Worm (Caenorhabditis elegans) whole organism, L1 larva: ENCODE data around the gene F22H10.3.
A peak's percentile ranks its signal among the peaks of the same experiment; 100 is the strongest.

Experiments
- C16A3.4 ChIP-seq: fragments of 150-350 bp; optimal IDR thresholded peaks from 2 replicates; lab custom pipeline; 2014; ENCODE audit warnings: missing biosample characterization, missing genetic modification characterization
- aly-2 ChIP-seq: fragments of 150-350 bp; optimal IDR thresholded peaks from 2 replicates; lab custom pipeline; 2014; ENCODE audit warnings: missing biosample characterization, missing genetic modification characterization
- ama-1 ChIP-seq: fragments of 150-350 bp; optimal IDR thresholded peaks from 2 replicates; lab custom pipeline; 2014
- blmp-1 ChIP-seq: fragments of 150-350 bp; optimal IDR thresholded peaks from 2 replicates; lab custom pipeline; 2014; ENCODE audit warnings: missing biosample characterization, missing genetic modification characterization
- ceh-90 ChIP-seq: sonication (generic microtip); optimal IDR thresholded peaks from 2 replicates; lab custom pipeline; 2016; ENCODE audit warnings: missing genetic modification characterization, missing compliant biosample characterization
- dsc-1 ChIP-seq: sonication (generic microtip); optimal IDR thresholded peaks from 2 replicates; lab custom pipeline; 2016; ENCODE audit warnings: mild to moderate bottlenecking, missing genetic modification characterization, missing compliant biosample characterization
- efl-1 ChIP-seq, 4 experiments: fragments of 150-350 bp; optimal IDR thresholded peaks in 3 of 4; peaks in 1 of 4; 1 replicate in 1 of 4; 2 replicates in 3 of 4; lab custom pipeline; 2014; ENCODE audit warnings: missing biosample characterization in 2 of 4, missing genetic modification characterization in 2 of 4, missing genetic modification reagents in 2 of 4
- egl-13 ChIP-seq: sonication (generic microtip); optimal IDR thresholded peaks from 2 replicates; lab custom pipeline; 2016; ENCODE audit warnings: missing genotype, missing genetic modification reagents, missing genetic modification characterization, missing compliant biosample characterization
- elt-2 ChIP-seq: sonication (generic microtip); optimal IDR thresholded peaks from 2 replicates; lab custom pipeline; 2016; ENCODE audit warnings: missing genetic modification characterization, mild to moderate bottlenecking, inconsistent platforms, missing compliant biosample characterization, missing genetic modification reagents
- elt-3 ChIP-seq, 6 experiments: fragments of 150-350 bp in 1 of 6; sonication (generic microtip); optimal IDR thresholded peaks; 2 replicates each; lab custom pipeline; 2017 to 2018; ENCODE audit warnings: missing biosample characterization in 6 of 6, missing genetic modification characterization in 6 of 6, inconsistent platforms in 1 of 6
- fkh-4 ChIP-seq: sonication (generic microtip); optimal IDR thresholded peaks from 2 replicates; lab custom pipeline; 2016; ENCODE audit warnings: missing compliant biosample characterization, missing genetic modification characterization, borderline replicate concordance
- fos-1 ChIP-seq: fragments of 150-350 bp; optimal IDR thresholded peaks from 2 replicates; lab custom pipeline; 2014; ENCODE audit warnings: missing biosample characterization, missing genetic modification characterization
- grh-1 ChIP-seq: fragments of 200-800 bp; sonication (Bioruptor generic); IDR thresholded peaks from 2 replicates; pipeline ENCODE4 v1.3.6; 2022; ENCODE audit warnings: missing genetic modification reagents, missing genetic modification characterization, missing compliant biosample characterization
- hlh-4 ChIP-seq: sonication (generic microtip); optimal IDR thresholded peaks from 2 replicates; lab custom pipeline; 2016; ENCODE audit warnings: mild to moderate bottlenecking, missing genetic modification characterization, missing compliant biosample characterization
- hpl-2 ChIP-seq: fragments of 150-350 bp; optimal IDR thresholded peaks from 2 replicates; lab custom pipeline; 2014; ENCODE audit warnings: missing biosample characterization, missing genetic modification reagents, missing genetic modification characterization
- isw-1 ChIP-seq: fragments of 200-800 bp; sonication (Bioruptor generic); IDR thresholded peaks from 2 replicates; pipeline ENCODE4 v1.3.6; 2022; ENCODE audit warnings: missing genetic modification characterization, missing compliant biosample characterization
- lin-14 ChIP-seq: fragments of 200-800 bp; sonication (Bioruptor generic); optimal IDR thresholded peaks from 2 replicates; lab custom pipeline; 2018; ENCODE audit warnings: mild to moderate bottlenecking, missing genetic modification characterization, moderate library complexity, missing compliant biosample characterization
- lin-15B ChIP-seq: fragments of 150-350 bp; sonication (generic microtip); optimal IDR thresholded peaks from 3 replicates; lab custom pipeline; 2014; ENCODE audit warnings: missing biosample characterization, missing genetic modification characterization
- lin-35 ChIP-seq, 2 experiments: fragments of 150-350 bp; optimal IDR thresholded peaks; 2 replicates each; lab custom pipeline; 2014; ENCODE audit warnings: missing biosample characterization in 2 of 2, missing genetic modification characterization in 2 of 2, missing genetic modification reagents in 2 of 2
- lin-39 ChIP-seq: fragments of 150-350 bp; optimal IDR thresholded peaks from 2 replicates; lab custom pipeline; 2014; ENCODE audit warnings: missing biosample characterization, missing genetic modification reagents, missing genetic modification characterization
- lir-3 ChIP-seq: sonication (generic microtip); optimal IDR thresholded peaks from 2 replicates; lab custom pipeline; 2016; ENCODE audit warnings: mild to moderate bottlenecking, missing genetic modification characterization, moderate library complexity, missing compliant biosample characterization; ENCODE audit not compliant: poor library complexity
- mab-9 ChIP-seq: fragments of 200-800 bp; sonication (Bioruptor generic); IDR thresholded peaks from 2 replicates; pipeline ENCODE4 v1.3.6; 2022; ENCODE audit warnings: missing genetic modification reagents, missing genetic modification characterization, missing compliant biosample characterization
- mdl-1 ChIP-seq, 2 experiments: fragments of 150-350 bp; optimal IDR thresholded peaks; 2 replicates each; lab custom pipeline; 2014 to 2017; ENCODE audit warnings: missing biosample characterization in 2 of 2, missing genetic modification characterization in 2 of 2, inconsistent platforms in 1 of 2
- mep-1 ChIP-seq: fragments of 150-350 bp; optimal IDR thresholded peaks from 2 replicates; lab custom pipeline; 2014; ENCODE audit warnings: missing biosample characterization, missing genetic modification characterization
- nhr-11 ChIP-seq: fragments of 150-350 bp; optimal IDR thresholded peaks from 2 replicates; lab custom pipeline; 2014; ENCODE audit warnings: missing biosample characterization, missing genetic modification characterization
- nhr-19 ChIP-seq: fragments of 200-800 bp; sonication (Bioruptor generic); conservative IDR thresholded peaks from 2 replicates; pipeline ENCODE4 v1.3.6; 2022; ENCODE audit warnings: missing genetic modification characterization, missing compliant biosample characterization
- nhr-20 ChIP-seq: sonication (generic microtip); optimal IDR thresholded peaks from 2 replicates; lab custom pipeline; 2016; ENCODE audit warnings: mild to moderate bottlenecking, missing genetic modification characterization, missing compliant biosample characterization
- nhr-237 ChIP-seq: fragments of 150-350 bp; optimal IDR thresholded peaks from 2 replicates; lab custom pipeline; 2014; ENCODE audit warnings: missing biosample characterization, missing genetic modification characterization
- nhr-85 ChIP-seq: sonication (generic microtip); peaks from one replicate; lab custom pipeline; 2016; ENCODE audit warnings: missing genetic modification characterization, inconsistent platforms, missing compliant biosample characterization
- nhr-90 ChIP-seq: sonication (generic microtip); optimal IDR thresholded peaks from 2 replicates; lab custom pipeline; 2016; ENCODE audit warnings: mild to moderate bottlenecking, missing genetic modification characterization, missing compliant biosample characterization; ENCODE audit not compliant: poor library complexity
- skn-1 ChIP-seq: fragments of 150-350 bp; optimal IDR thresholded peaks from 2 replicates; lab custom pipeline; 2014; ENCODE audit warnings: missing biosample characterization, missing genetic modification characterization
- snpc-4 ChIP-seq: fragments of 150-350 bp; optimal IDR thresholded peaks from 2 replicates; lab custom pipeline; 2014; ENCODE audit warnings: missing biosample characterization, missing genetic modification characterization
- swsn-7 ChIP-seq: sonication (generic microtip); optimal IDR thresholded peaks from 2 replicates; lab custom pipeline; 2016; ENCODE audit warnings: missing genetic modification characterization, missing compliant biosample characterization
- tlp-1 ChIP-seq: fragments of 150-350 bp; optimal IDR thresholded peaks from 2 replicates; lab custom pipeline; 2014; ENCODE audit warnings: missing biosample characterization, missing genetic modification characterization
- unc-62 ChIP-seq: fragments of 150-350 bp; optimal IDR thresholded peaks from 2 replicates; lab custom pipeline; 2014; ENCODE audit warnings: missing biosample characterization, missing genetic modification reagents, missing genetic modification characterization
- vab-15 ChIP-seq: sonication (generic microtip); optimal IDR thresholded peaks from 2 replicates; lab custom pipeline; 2017; ENCODE audit warnings: missing genotype, mild to moderate bottlenecking, missing genetic modification characterization, missing compliant biosample characterization
- zag-1 ChIP-seq: fragments of 150-350 bp; optimal IDR thresholded peaks from 2 replicates; lab custom pipeline; 2014; ENCODE audit warnings: missing biosample characterization, missing genetic modification characterization
- ztf-4 ChIP-seq: fragments of 150-350 bp; optimal IDR thresholded peaks from 2 replicates; lab custom pipeline; 2014; ENCODE audit warnings: missing biosample characterization, missing genetic modification characterization

Gene F22H10.3

DNA sequence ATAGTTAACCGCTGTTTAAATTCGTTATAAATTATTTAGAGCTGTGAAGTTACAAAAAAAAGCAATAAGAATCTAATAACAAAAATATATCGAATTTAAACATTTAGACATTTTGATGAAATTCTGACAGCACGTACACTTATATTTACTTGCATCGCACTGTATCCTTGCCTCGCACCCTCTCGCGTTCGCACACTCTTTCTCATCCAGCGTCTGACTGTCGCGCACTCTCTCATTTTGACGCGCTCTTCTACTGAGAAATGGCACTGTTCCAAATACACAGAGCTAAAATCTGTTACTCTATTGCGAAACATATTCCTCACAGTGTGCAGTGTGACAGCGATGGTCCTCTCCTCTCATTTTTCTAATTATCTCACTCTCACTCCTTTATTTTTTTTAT, 26.6 kb upstream of the F22H10.3 start (continued):
- peak in 1 of 2 experiments; percentile 36 for TF ChIP-seq mdl-1 (tag; optimal IDR thresholded peaks at IDR 0.05; lab: Kevin White, UChicago)
- no peak for TF ChIP-seq tlp-1 (tag; lab: Kevin White, UChicago)
- no peak for TF ChIP-seq nhr-237
- peak; percentile 32 for TF ChIP-seq nhr-85
- TF ChIP-seq mab-9 (GFP tag; lab: Robert Waterston, UW), result no peak
- TF ChIP-seq lin-15B (tag; lab: Kevin White, UChicago), result no peak
- no peak for TF ChIP-seq lir-3
- no peak for TF ChIP-seq hpl-2
- TF ChIP-seq C16A3.4 (tag; lab: Kevin White, UChicago), result no peak
- TF ChIP-seq nhr-20 (tag; lab: Kevin White, UChicago), result peak; percentile 55
- TF ChIP-seq skn-1 (tag; lab: Kevin White, UChicago), result peak; percentile 46
- TF ChIP-seq swsn-7 (tag; lab: Kevin White, UChicago), result peak; percentile 73
- no peak for TF ChIP-seq blmp-1 (tag; lab: Kevin White, UChicago)
- no peak for TF ChIP-seq dsc-1 (tag; lab: Kevin White, UChicago)

DNA sequence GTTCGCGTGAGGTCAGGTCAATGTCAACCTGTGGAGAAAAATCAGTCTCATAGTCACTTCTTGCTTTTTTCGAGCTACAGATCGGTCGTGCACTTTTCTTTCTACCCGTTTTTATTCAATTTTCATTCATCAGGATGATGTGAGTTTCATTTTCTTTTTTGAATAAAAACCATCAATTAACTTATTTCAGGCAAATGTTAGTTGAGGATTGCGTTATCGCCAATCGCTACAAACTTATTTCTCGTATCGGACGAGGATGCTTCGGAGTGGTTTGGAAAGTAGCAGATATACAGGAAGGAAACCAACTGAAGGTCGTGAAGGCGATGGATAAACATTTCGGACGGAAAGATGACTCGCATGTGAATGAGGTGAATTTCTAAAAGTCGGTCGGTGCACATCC, 24.7 kb upstream of the F22H10.3 start, which contains the start of gene F22H10.1:
F22H10.1 (plus strand) TSS at position 211 of the 400 bp plus-strand sequence.
- no peak for TF ChIP-seq snpc-4
- TF ChIP-seq fos-1 (tag; lab: Kevin White, UChicago), result no peak
- TF ChIP-seq aly-2 (tag; lab: Kevin White, UChicago), result no peak
- TF ChIP-seq mdl-1 (tag; optimal IDR thresholded peaks at IDR 0.05; lab: Kevin White, UChicago), result no peak
- no peak for TF ChIP-seq zag-1 (tag; lab: Kevin White, UChicago)
- no peak for TF ChIP-seq lin-14 (GFP tag; lab: Kevin White, UChicago)
- TF ChIP-seq, all 84 proteins: peak for 0

DNA sequence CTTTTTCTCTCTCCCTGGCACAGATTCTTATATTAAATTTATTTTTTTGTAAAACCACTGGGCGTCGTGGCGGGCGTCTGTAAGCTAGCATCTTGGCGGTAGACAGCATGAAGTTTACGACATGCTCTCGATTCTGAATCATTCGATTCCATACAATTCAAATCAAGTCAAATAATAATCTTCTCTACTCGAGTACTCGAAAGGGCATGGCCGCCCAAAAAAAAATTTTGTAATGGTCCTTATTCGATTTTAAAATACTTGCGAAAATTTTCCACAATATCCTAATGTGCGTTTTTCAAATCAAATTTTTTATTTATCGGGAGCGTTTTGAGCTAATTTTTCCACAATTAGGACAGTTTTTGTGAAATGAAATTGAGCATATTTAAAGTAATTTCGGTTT, 20.6 kb upstream of the F22H10.3 start:
- no peak for TF ChIP-seq nhr-11 (tag; lab: Kevin White, UChicago)
- TF ChIP-seq nhr-19 (GFP tag; lab: Robert Waterston, UW), result no peak
- TF ChIP-seq unc-62 (GFP tag; lab: Kevin White, UChicago), result no peak
- TF ChIP-seq lin-39, result no peak
- TF ChIP-seq vab-15, result no peak
- no peak for TF ChIP-seq ztf-4 (tag; lab: Kevin White, UChicago)
- TF ChIP-seq mab-9 (GFP tag; lab: Robert Waterston, UW), result no peak
- no peak for TF ChIP-seq ceh-90 (tag; lab: Kevin White, UChicago)
- TF ChIP-seq isw-1 (GFP tag; lab: Robert Waterston, UW), result no peak
- TF ChIP-seq C16A3.4 (tag; lab: Kevin White, UChicago), result no peak
- no peak for TF ChIP-seq tlp-1 (tag; lab: Kevin White, UChicago)
- TF ChIP-seq fkh-4 (tag; lab: Kevin White, UChicago), result no peak
- no peak for TF ChIP-seq elt-2 (tag; lab: Kevin White, UChicago)
- TF ChIP-seq ama-1 (lab: Kevin White, UChicago), result no peak
- no peak for TF ChIP-seq skn-1 (tag; lab: Kevin White, UChicago)
- no peak for TF ChIP-seq hlh-4 (tag; lab: Kevin White, UChicago)
- no peak for TF ChIP-seq grh-1
- TF ChIP-seq lin-15B (tag; lab: Kevin White, UChicago), result no peak
- TF ChIP-seq, all 84 proteins: peak for 0

DNA sequence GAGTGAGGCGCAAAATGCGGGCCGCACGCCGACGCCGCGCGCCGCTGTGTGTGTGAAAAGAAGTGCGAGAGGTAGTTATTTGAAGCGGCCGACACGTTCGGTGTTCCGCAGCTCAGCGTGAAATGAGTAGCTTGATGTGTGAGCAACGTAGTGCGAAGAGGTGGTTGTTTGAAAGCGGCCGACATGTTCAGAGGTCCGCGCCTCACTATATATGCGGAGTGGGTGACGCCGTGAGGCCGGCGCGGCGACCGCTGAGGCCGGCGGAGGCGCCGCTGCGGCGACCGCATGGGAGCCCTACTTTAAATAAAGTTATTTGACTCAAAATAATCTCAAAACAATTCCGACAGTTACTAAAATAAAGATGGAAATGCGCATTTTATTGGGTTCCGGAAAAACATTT, 19.3 kb upstream of the F22H10.3 start:
- TF ChIP-seq unc-62 (GFP tag; lab: Kevin White, UChicago) (no peak), snpc-4 (peak; percentile 7), skn-1 (tag; lab: Kevin White, UChicago) (no peak), egl-13 (tag; lab: Kevin White, UChicago) (no peak), tlp-1 (tag; lab: Kevin White, UChicago) (no peak)

DNA sequence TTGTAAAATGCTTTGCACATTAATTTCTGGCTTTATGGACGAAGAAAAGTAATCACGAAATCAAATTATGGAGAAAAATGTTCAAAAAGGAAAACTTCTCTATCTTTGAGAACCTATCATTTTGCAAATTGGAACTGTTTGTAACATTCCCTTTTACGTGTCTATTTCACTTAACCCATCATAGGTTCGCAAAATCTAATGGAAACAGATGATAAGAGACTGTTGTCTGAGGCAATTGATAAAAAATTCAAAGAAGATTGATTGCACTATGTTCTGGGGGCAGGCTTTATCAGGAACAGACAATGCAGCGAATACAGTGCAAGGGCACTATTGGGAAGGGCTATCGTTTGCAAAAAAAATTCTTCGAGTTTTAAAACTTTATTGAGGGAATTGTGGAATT, 17.7 kb upstream of the F22H10.3 start:
- TF ChIP-seq fkh-4 (tag; lab: Kevin White, UChicago) (no peak), dsc-1 (tag; lab: Kevin White, UChicago) (no peak), aly-2 (tag; lab: Kevin White, UChicago) (no peak), nhr-90 (tag; lab: Kevin White, UChicago) (peak; percentile 18), blmp-1 (tag; lab: Kevin White, UChicago) (no peak), lin-35 (GFP tag; optimal IDR thresholded peaks at IDR 0.05; lab: Kevin White, UChicago) (peak in 1 of 2 experiments; percentile 47), snpc-4 (no peak), mep-1 (tag; lab: Kevin White, UChicago) (peak; percentile 7), elt-3 (tag; optimal IDR thresholded peaks at IDR 0.05; lab: Kevin White, UChicago) (peak in 1 of 6 experiments; percentile 6), efl-1 (optimal IDR thresholded peaks at IDR 0.05; lab: Kevin White, UChicago) (no peak), efl-1 (GFP tag; optimal IDR thresholded peaks at IDR 0.05 in 1 of 2; lab: Kevin White, UChicago) (peak in 1 of 2 experiments; percentile 72)
- TF ChIP-seq, all 84 proteins: peak for 5
